Worm (Caenorhabditis elegans) whole organism, midembryonic: Measurements from ENCODE around the gene F17C11.13.

Experiments used
- T22C8.4 ChIP-seq: fragments of 200-800 bp; sonication (Bioruptor generic); IDR thresholded peaks from 2 replicates; pipeline ENCODE4 v1.3.6; 2022; ENCODE audit warnings: missing genetic modification characterization, missing compliant biosample characterization
- cog-1 ChIP-seq: sonication (generic microtip); optimal IDR thresholded peaks from 2 replicates; lab custom pipeline; 2016; ENCODE audit warnings: missing genetic modification characterization, missing compliant biosample characterization
- flt-1 ChIP-seq: fragments of 200-800 bp; sonication (Bioruptor generic); IDR thresholded peaks from 2 replicates; pipeline ENCODE4 v1.3.6; 2022; ENCODE audit warnings: missing genetic modification characterization, missing compliant biosample characterization
- klf-2 ChIP-seq: fragments of 200-800 bp; sonication (Bioruptor generic); conservative IDR thresholded peaks from 2 replicates; pipeline ENCODE4 v1.3.6; 2022; ENCODE audit warnings: missing genetic modification reagents, missing genetic modification characterization, missing compliant biosample characterization
- med-1 ChIP-seq: sonication (generic microtip); optimal IDR thresholded peaks from 2 replicates; lab custom pipeline; 2017; ENCODE audit warnings: missing genetic modification characterization, mild to moderate bottlenecking, missing compliant biosample characterization, antibody characterized with exemption, missing genetic modification reagents; ENCODE audit not compliant: insufficient read depth
- ref-1 ChIP-seq: fragments of 200-800 bp; sonication (Bioruptor generic); conservative IDR thresholded peaks from 2 replicates; pipeline ENCODE4 v1.3.6; 2022; ENCODE audit warnings: missing genetic modification reagents, missing genetic modification characterization, missing compliant biosample characterization
- tab-1 ChIP-seq: fragments of 200-800 bp; sonication (Bioruptor generic); IDR thresholded peaks from 2 replicates; pipeline ENCODE4 v1.3.6; 2022; ENCODE audit warnings: missing genetic modification characterization, missing compliant biosample characterization
- ztf-23 ChIP-seq: fragments of 200-800 bp; sonication (Bioruptor generic); IDR thresholded peaks from 2 replicates; pipeline ENCODE4 v1.3.6; 2022; ENCODE audit warnings: missing genetic modification reagents, missing genetic modification characterization, missing compliant biosample characterization
- ztf-29 ChIP-seq: fragments of 200-800 bp; sonication (Bioruptor generic); IDR thresholded peaks from 2 replicates; pipeline ENCODE4 v1.3.6; 2022; ENCODE audit warnings: missing genetic modification reagents, missing genetic modification characterization, missing compliant biosample characterization

ce11 chrV:10954832-10955231 is 891 bp upstream of the F17C11.13 start, which contains the start of gene F17C11.6:
- no peak for TF ChIP-seq ztf-23 (GFP tag; lab: Robert Waterston, UW)
- TF ChIP-seq flt-1 (GFP tag; lab: Robert Waterston, UW) = no peak
- no peak for TF ChIP-seq tab-1
- no peak for TF ChIP-seq cog-1
- no peak for TF ChIP-seq med-1 (GFP tag; lab: Kevin White, UChicago)
- no peak for TF ChIP-seq ztf-29
- no peak for TF ChIP-seq ref-1 (GFP tag; lab: Robert Waterston, UW)
- no peak for TF ChIP-seq T22C8.4 (GFP tag; lab: Robert Waterston, UW)
- no peak for TF ChIP-seq klf-2 (GFP tag; lab: Robert Waterston, UW)
